Worm (Caenorhabditis elegans): ENCODE results near the gene luc-7L.

DNA sequence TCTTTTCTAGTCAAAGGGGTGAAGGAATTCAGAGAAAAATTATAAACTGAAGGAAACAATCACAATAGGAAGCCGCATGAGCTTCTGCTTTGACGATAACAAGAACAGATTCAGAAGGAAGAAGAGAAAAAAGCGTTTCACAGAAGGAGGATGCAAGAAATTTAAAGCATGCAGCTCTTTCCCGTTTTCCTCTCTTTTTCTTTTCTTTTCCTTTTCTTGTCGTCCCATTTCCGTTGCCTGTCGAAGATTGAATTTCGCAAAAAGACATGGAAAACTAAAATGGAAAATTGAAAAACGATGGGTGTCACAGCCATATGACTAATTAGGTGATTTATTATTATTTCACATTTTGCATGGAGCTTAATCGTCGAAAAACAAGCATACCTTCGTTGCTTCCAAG is 8.8 kb upstream of the luc-7L start:
- no peak for TF ChIP-seq him-1 (tag; optimal IDR thresholded peaks at IDR 0.05)
- no peak for TF ChIP-seq unc-62 (GFP tag; optimal IDR thresholded peaks at IDR 0.05)
- TF ChIP-seq snpc-4 (GFP tag; optimal IDR thresholded peaks at IDR 0.05), result no peak
- no peak for TF ChIP-seq snpc-4 (tag; optimal IDR thresholded peaks at IDR 0.05)
- TF ChIP-seq pha-4 (tag; optimal IDR thresholded peaks at IDR 0.05), result no peak
- TF ChIP-seq zfh-2 (GFP tag; conservative IDR thresholded peaks at IDR 0.05), result no peak
- no peak for TF ChIP-seq madf-6 (GFP tag; IDR thresholded peaks at IDR 0.05)
- no peak for TF ChIP-seq die-1 (tag; optimal IDR thresholded peaks at IDR 0.05)
- no peak for TF ChIP-seq ets-4 (GFP tag; optimal IDR thresholded peaks at IDR 0.05)
